Worm (Caenorhabditis elegans): ENCODE measurements around the gene ttbk-7.

The ttbk-7 gene

DNA sequence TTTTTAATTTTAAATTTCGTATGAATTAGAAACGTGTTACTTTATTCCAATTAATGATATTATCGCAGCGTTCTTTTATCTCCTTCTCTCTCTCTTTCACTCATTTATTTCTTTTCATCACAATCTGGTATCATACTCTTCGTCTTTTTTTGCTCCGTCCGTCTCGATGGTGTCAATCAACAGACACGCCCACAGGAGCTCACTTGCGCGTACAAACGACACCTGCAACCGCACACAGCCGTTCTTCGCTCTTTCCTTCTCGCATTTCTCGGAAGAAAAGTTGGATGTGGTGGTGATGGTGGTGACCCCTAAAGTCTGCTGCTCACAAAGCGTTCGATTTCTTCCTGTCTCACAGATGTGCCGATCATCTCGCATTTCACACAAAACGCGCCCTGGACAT, 12.9 kb upstream of the ttbk-7 start:
- peak; percentile 65 for TF ChIP-seq aha-1 (tag)
- TF ChIP-seq dmd-9 (GFP tag; IDR thresholded peaks at IDR 0.05) = no peak
- TF ChIP-seq saeg-2 (GFP tag; IDR thresholded peaks at IDR 0.05) = peak; percentile 70; the same call in 1 of the 2 replicates
- TF ChIP-seq dmd-6 (GFP tag; IDR thresholded peaks at IDR 0.05) = peak; percentile 80
- no peak for TF ChIP-seq lim-7 (GFP tag; IDR thresholded peaks at IDR 0.05)
- TF ChIP-seq hlh-11 (tag; optimal IDR thresholded peaks at IDR 0.05) = peak; percentile 53
- TF ChIP-seq hmg-1.1 (GFP tag; IDR thresholded peaks at IDR 0.05) = 0 out of 2 replicates have a peak, but pooled peaks have one; percentile 19
- TF ChIP-seq madf-5 (GFP tag; IDR thresholded peaks at IDR 0.05) = no peak
- TF ChIP-seq dve-1 (tag; optimal IDR thresholded peaks at IDR 0.05; ENCODE audit: insufficient read depth) = peak; percentile 6

- TF ChIP-seq hlh-11 (tag; optimal IDR thresholded peaks at IDR 0.05) (no peak), ZK546.5 (tag; optimal IDR thresholded peaks at IDR 0.05) (no peak), nhr-48 (tag; optimal IDR thresholded peaks at IDR 0.05) (no peak), Y75B8A.6 (GFP tag; IDR thresholded peaks at IDR 0.05) (no peak), aly-2 (tag; optimal IDR thresholded peaks at IDR 0.05) (no peak), ztf-7 (tag; optimal IDR thresholded peaks at IDR 0.05) (no peak), nhr-25 (tag; optimal IDR thresholded peaks at IDR 0.05; ENCODE audit: borderline replicate concordance, insufficient read depth) (no peak), fos-1 (tag; optimal IDR thresholded peaks at IDR 0.05) (no peak), mxl-2 (GFP tag; conservative IDR thresholded peaks at IDR 0.05) (no peak), zfp-2 (tag; optimal IDR thresholded peaks at IDR 0.05) (no peak), egl-43 (GFP tag; IDR thresholded peaks at IDR 0.05) (no peak), mxl-3 (GFP tag; optimal IDR thresholded peaks at IDR 0.05) (no peak)
These were observed 11.8 kb upstream of the ttbk-7 start for ce11 chrV:12907436-12907835.

- TF ChIP-seq unc-62 (GFP tag; optimal IDR thresholded peaks at IDR 0.05 in 1 of 2) (peak in 1 of 2 experiments; percentile 18), unc-62 (tag; optimal IDR thresholded peaks at IDR 0.05) (no peak), php-3 (GFP tag; IDR thresholded peaks at IDR 0.05) (no peak), Y48G9A.11 (GFP tag; IDR thresholded peaks at IDR 0.05) (no peak)
These were observed 11.1 kb upstream of the ttbk-7 start, which contains the start of gene ttr-29 for ce11 chrV:12906732-12907131. Gene ttr-29 (minus strand): TSS chrV:12906832.

DNA sequence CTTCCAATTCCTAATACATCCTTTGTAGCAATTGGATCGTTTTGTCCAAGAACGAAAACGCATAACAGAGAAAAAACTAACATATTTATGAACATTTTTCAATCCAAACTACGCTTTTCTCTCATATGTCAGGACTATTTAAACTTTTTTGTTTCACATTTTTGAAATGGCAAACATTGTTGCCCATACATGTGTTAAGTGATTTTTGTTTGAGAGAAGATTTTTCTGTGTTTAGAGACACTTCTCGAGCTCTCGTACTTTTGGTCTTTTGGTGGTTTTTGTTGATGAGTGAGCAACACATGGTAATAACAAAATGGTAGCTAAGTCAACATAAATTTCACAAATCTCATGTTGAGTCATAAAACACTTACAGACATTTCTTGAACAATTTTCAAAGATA, 9.4 kb upstream of the ttbk-7 start, which contains the start of gene ttr-28:
ttr-28 (minus strand) TSS at position 101 of the 400 bp plus-strand sequence.
- TF ChIP-seq T20F7.1 (GFP tag; optimal IDR thresholded peaks at IDR 0.05) (no peak), unc-62 (GFP tag; optimal IDR thresholded peaks at IDR 0.05 in 1 of 2) (peak in 1 of 2 experiments; percentile 79), unc-62 (tag; optimal IDR thresholded peaks at IDR 0.05) (no peak)

DNA sequence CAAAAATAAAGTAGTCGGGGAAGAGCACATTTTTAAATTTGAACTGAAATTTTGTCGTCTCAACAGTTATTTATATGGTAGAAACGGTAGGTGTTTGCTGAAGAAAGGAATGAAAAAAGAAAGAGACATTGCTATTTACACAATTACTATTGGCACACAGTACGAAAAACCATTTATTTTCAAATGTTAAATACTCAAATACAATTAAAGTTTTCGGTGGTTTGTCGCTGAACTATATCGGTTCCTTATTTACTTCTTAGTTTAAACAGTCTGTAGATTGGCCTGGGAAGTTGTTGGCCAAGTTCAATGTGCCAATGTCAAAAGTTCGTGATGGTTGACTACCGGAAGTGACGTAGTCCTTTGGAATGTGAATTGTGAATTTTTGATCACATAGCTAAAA, 8.4 kb upstream of the ttbk-7 start, which contains the start of gene ttr-27:
ttr-27 (minus strand) TSS at position 45 of the 400 bp plus-strand sequence.
- TF ChIP-seq zfp-2 (tag; optimal IDR thresholded peaks at IDR 0.05) (no peak), ceh-62 (tag; optimal IDR thresholded peaks at IDR 0.05) (no peak), unc-62 (GFP tag; optimal IDR thresholded peaks at IDR 0.05 in 1 of 2) (no peak), unc-62 (tag; optimal IDR thresholded peaks at IDR 0.05) (no peak), nhr-42 (GFP tag; IDR thresholded peaks at IDR 0.05) (no peak), skn-1 (tag; optimal IDR thresholded peaks at IDR 0.05) (no peak), sdz-12 (GFP tag; optimal IDR thresholded peaks at IDR 0.05) (no peak), hlh-11 (tag; optimal IDR thresholded peaks at IDR 0.05) (no peak), dve-1 (tag; optimal IDR thresholded peaks at IDR 0.05; ENCODE audit: insufficient read depth) (no peak), mxl-3 (GFP tag; optimal IDR thresholded peaks at IDR 0.05) (no peak), tag-97 (GFP tag; IDR thresholded peaks at IDR 0.05) (no peak), duxl-1 (tag; optimal IDR thresholded peaks at IDR 0.05; ENCODE audit: poor library complexity) (no peak), Y75B8A.6 (GFP tag; IDR thresholded peaks at IDR 0.05) (no peak), F44E2.7 (GFP tag; IDR thresholded peaks at IDR 0.05) (no peak)
